Worm (Caenorhabditis elegans) whole organism, L1 larva: ENCODE results near the gene slcr-46.1.

ENCODE experiments used
- aha-1 ChIP-seq: fragments of 150-350 bp; optimal IDR thresholded peaks from 2 replicates; lab custom pipeline; 2014; ENCODE audit warnings: missing biosample characterization, missing genetic modification characterization
- ama-1 ChIP-seq: fragments of 150-350 bp; optimal IDR thresholded peaks from 2 replicates; lab custom pipeline; 2014
- ces-1 ChIP-seq: fragments of 150-350 bp; optimal IDR thresholded peaks from 2 replicates; lab custom pipeline; 2014; ENCODE audit warnings: missing biosample characterization, missing genetic modification reagents, missing genetic modification characterization
- dpl-1 ChIP-seq, 3 experiments: fragments of 150-350 bp in 2 of 3; sonication (generic microtip) in 1 of 3; optimal IDR thresholded peaks; 2 replicates each; lab custom pipeline; 2014 to 2017; ENCODE audit warnings: missing biosample characterization in 3 of 3, missing genetic modification characterization in 3 of 3, missing genetic modification reagents in 3 of 3
- elt-3 ChIP-seq, 6 experiments: fragments of 150-350 bp in 1 of 6; sonication (generic microtip); optimal IDR thresholded peaks; 2 replicates each; lab custom pipeline; 2017 to 2018; ENCODE audit warnings: missing biosample characterization in 6 of 6, missing genetic modification characterization in 6 of 6, inconsistent platforms in 1 of 6
- tbx-2 ChIP-seq: sonication (generic microtip); optimal IDR thresholded peaks from 2 replicates; lab custom pipeline; 2016; ENCODE audit warnings: missing genetic modification characterization, missing compliant biosample characterization
- unc-30 ChIP-seq: sonication (generic microtip); optimal IDR thresholded peaks from 2 replicates; lab custom pipeline; 2017; ENCODE audit warnings: missing biosample characterization, missing genetic modification characterization
- unc-62 ChIP-seq: fragments of 150-350 bp; optimal IDR thresholded peaks from 2 replicates; lab custom pipeline; 2014; ENCODE audit warnings: missing biosample characterization, missing genetic modification reagents, missing genetic modification characterization

DNA sequence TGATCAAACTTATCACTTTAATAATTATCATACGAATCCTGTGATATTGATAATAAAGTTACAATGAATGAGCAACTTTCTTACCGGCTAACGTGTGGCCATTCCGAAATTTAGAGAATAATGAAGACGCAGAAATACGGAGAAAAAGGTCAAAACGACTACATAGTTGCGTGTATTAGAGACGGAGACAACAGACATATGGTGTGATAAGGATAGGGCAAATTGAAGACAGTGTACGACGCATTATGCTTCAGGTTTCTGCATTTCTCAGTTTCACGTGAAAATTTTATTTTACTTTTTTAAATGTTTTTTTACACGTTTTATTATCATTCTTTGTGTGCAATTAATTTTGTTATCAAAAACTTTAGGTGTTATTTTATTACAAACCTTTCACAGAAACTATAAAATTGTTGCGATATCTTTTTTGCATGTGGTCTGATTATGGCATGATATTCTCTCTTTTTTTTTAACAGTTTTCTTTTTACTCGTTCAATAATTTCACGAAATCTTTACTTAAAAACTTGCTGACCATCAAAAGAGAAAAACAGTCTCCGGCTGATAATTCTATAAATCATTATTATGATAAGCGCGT, 41.1 kb downstream of the slcr-46.1 start, which contains the start of gene tmem-135:
- TF ChIP-seq unc-62 (GFP tag; lab: Kevin White, UChicago) (no peak), elt-3 (tag; optimal IDR thresholded peaks at IDR 0.05; lab: Kevin White, UChicago) (peak in 1 of 6 experiments; percentile 36), unc-30 (no peak), tbx-2 (tag; lab: Kevin White, UChicago) (no peak), aha-1 (tag; lab: Kevin White, UChicago) (no peak), ama-1 (lab: Kevin White, UChicago) (no peak), ces-1 (GFP tag; lab: Kevin White, UChicago) (no peak), dpl-1 (GFP tag; optimal IDR thresholded peaks at IDR 0.05; lab: Kevin White, UChicago) (no peak)
